Fruit fly (Drosophila melanogaster) whole organism, pupa: ENCODE measurements around the gene eIF4G2.

Source experiments
- CG8301 ChIP-seq: fragments of 200-800 bp; sonication (Bioruptor generic); optimal IDR thresholded peaks from 2 replicates; lab custom pipeline; 2018; ENCODE audit warnings: missing biosample characterization, mild to moderate bottlenecking, missing genetic modification characterization
- D1 ChIP-seq: fragments of 200-800 bp; sonication (Bioruptor generic); optimal IDR thresholded peaks from 2 replicates; lab custom pipeline; 2018; ENCODE audit warnings: missing biosample characterization, mild to moderate bottlenecking, missing genetic modification characterization, moderate library complexity
- Pif1A ChIP-seq: fragments of 200-800 bp; sonication (Bioruptor generic); optimal IDR thresholded peaks from 3 replicates; lab custom pipeline; 2016; ENCODE audit warnings: missing biosample characterization, missing genetic modification characterization
- Pif1B ChIP-seq: fragments of 200-800 bp; sonication (Bioruptor generic); optimal IDR thresholded peaks from 3 replicates; lab custom pipeline; 2016; ENCODE audit warnings: missing biosample characterization, missing genetic modification characterization
- Snoo ChIP-seq: fragments of 200-800 bp; sonication (Bioruptor generic); optimal IDR thresholded peaks from 3 replicates; lab custom pipeline; 2017; ENCODE audit warnings: missing biosample characterization, mild to moderate bottlenecking, missing genetic modification characterization, inconsistent platforms
- fd96Ca ChIP-seq: fragments of 200-800 bp; sonication (Bioruptor generic); IDR thresholded peaks from 3 replicates; pipeline ENCODE4 v1.3.6; 2022; ENCODE audit warnings: missing biosample characterization, missing genetic modification characterization
- gl ChIP-seq: fragments of 200-800 bp; sonication (Bioruptor generic); optimal IDR thresholded peaks from 2 replicates; lab custom pipeline; 2018; ENCODE audit warnings: missing biosample characterization, mild to moderate bottlenecking, missing genetic modification characterization
- rn ChIP-seq: fragments of 200-800 bp; sonication (Bioruptor generic); IDR thresholded peaks from 2 replicates; pipeline ENCODE4 v1.3.6; 2022; ENCODE audit warnings: missing biosample characterization, missing genetic modification characterization

DNA sequence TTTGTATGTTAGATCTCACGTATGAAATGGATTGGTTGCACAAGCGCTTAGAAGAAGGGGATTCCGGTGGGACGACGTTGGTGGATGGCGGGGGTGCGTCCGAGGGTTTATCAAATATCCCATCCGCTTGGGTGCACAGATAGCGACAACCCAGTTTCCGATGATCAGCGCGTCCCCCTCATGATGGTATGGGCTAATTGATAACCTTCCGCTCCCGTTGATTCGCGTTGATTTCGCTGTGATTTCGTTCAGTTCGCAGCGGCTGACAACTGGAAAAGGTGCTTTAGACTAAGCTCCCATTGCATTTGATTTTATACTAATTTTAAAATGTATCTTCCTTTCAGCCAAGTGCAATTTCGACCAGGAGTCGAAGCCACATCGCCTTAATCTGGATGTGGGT is 29.5 kb downstream of the eIF4G2 start:
- no peak for TF ChIP-seq gl (tag; lab: Kevin White, UChicago)
- TF ChIP-seq Pif1A (GFP tag; lab: Kevin White, UChicago), result no peak
- TF ChIP-seq Pif1B (GFP tag; lab: Kevin White, UChicago), result no peak
- TF ChIP-seq Snoo (tag; lab: Kevin White, UChicago), result no peak
- no peak for TF ChIP-seq CG8301 (tag; lab: Kevin White, UChicago)
- no peak for TF ChIP-seq rn (GFP tag; lab: Robert Waterston, UW)
- TF ChIP-seq D1, result no peak
- TF ChIP-seq fd96Ca (GFP tag; lab: Robert Waterston, UW), result no peak
